Fruit fly (Drosophila melanogaster) whole organism, embryonic: ENCODE measurements around the gene DPCoAC.

Source experiments
- Atf3 ChIP-seq: fragments of 200-800 bp; sonication (Bioruptor generic); optimal IDR thresholded peaks from 3 replicates; lab custom pipeline; 2016; ENCODE audit warnings: missing biosample characterization, missing genetic modification characterization
- Awh ChIP-seq: fragments of 200-800 bp; sonication (Bioruptor generic); IDR thresholded peaks from 2 replicates; pipeline ENCODE4, ENCODE4 v1.3.6; 2022; ENCODE audit warnings: missing biosample characterization, missing genetic modification characterization
- CG10321 ChIP-seq: fragments of 200-800 bp; sonication (Bioruptor generic); IDR thresholded peaks from 2 replicates; pipeline ENCODE4 v1.3.6; 2022; ENCODE audit warnings: missing biosample characterization, missing genetic modification characterization
- CG10366 ChIP-seq: fragments of 200-800 bp; sonication (Bioruptor generic); IDR thresholded peaks from 2 replicates; pipeline ENCODE4 v1.3.6; 2022; ENCODE audit warnings: missing biosample characterization, missing genetic modification characterization
- CG10462 ChIP-seq: fragments of 200-800 bp; sonication (Bioruptor generic); optimal IDR thresholded peaks from 2 replicates; lab custom pipeline; 2016; ENCODE audit warnings: missing biosample characterization, missing genetic modification characterization
- CG11247 ChIP-seq: fragments of 200-800 bp; sonication (Bioruptor generic); IDR thresholded peaks from 2 replicates; pipeline ENCODE4 v1.3.6; 2022; ENCODE audit warnings: missing biosample characterization, missing genetic modification characterization
- CG12391 ChIP-seq: fragments of 200-800 bp; sonication (Bioruptor generic); optimal IDR thresholded peaks from 3 replicates; lab custom pipeline; 2018; ENCODE audit warnings: missing biosample characterization, mild to moderate bottlenecking, missing genetic modification characterization, moderate library complexity
- CG12769 ChIP-seq: fragments of 200-800 bp; sonication (Bioruptor generic); optimal IDR thresholded peaks from 2 replicates; lab custom pipeline; 2019; ENCODE audit warnings: missing biosample characterization, mild to moderate bottlenecking, missing genetic modification characterization, moderate library complexity
- CG13287 ChIP-seq: fragments of 200-800 bp; sonication (Bioruptor generic); IDR thresholded peaks from 2 replicates; pipeline ENCODE4 v1.3.6; 2022; ENCODE audit warnings: missing biosample characterization, missing genetic modification characterization; ENCODE audit not compliant: partially characterized antibody
- CG13894 ChIP-seq: fragments of 200-800 bp; sonication (Bioruptor generic); optimal IDR thresholded peaks from 3 replicates; lab custom pipeline; 2018; ENCODE audit warnings: missing biosample characterization, mild to moderate bottlenecking, missing genetic modification characterization, moderate library complexity
- CG14441 ChIP-seq: fragments of 200-800 bp; sonication (Bioruptor generic); IDR thresholded peaks from 2 replicates; pipeline ENCODE4 v1.3.6; 2022; ENCODE audit warnings: missing biosample characterization, missing genetic modification characterization
- CG15011 ChIP-seq: fragments of 200-800 bp; sonication (Bioruptor generic); optimal IDR thresholded peaks from 3 replicates; lab custom pipeline; 2018; ENCODE audit warnings: missing biosample characterization, mild to moderate bottlenecking, missing genetic modification characterization
- CG1529 ChIP-seq: fragments of 200-800 bp; sonication (Bioruptor generic); optimal IDR thresholded peaks from 3 replicates; lab custom pipeline; 2018; ENCODE audit warnings: missing biosample characterization, missing genetic modification characterization
- CG16815 ChIP-seq: fragments of 200-800 bp; sonication (Bioruptor generic); optimal IDR thresholded peaks from 3 replicates; lab custom pipeline; 2017; ENCODE audit warnings: missing biosample characterization, mild to moderate bottlenecking, missing genetic modification characterization
- CG17186 ChIP-seq: fragments of 200-800 bp; sonication (Bioruptor generic); optimal IDR thresholded peaks from 3 replicates; lab custom pipeline; 2017; ENCODE audit warnings: missing biosample characterization, missing genetic modification reagents, missing genetic modification characterization
- CG17385 ChIP-seq: fragments of 200-800 bp; sonication (Bioruptor generic); optimal IDR thresholded peaks from 3 replicates; lab custom pipeline; 2018; ENCODE audit warnings: missing biosample characterization, mild to moderate bottlenecking, missing genetic modification characterization
- CG1832 ChIP-seq: fragments of 200-800 bp; sonication (Bioruptor generic); optimal IDR thresholded peaks from 2 replicates; lab custom pipeline; 2017; ENCODE audit warnings: missing biosample characterization, mild to moderate bottlenecking, missing genetic modification characterization, inconsistent platforms
- CG30431 ChIP-seq: fragments of 200-800 bp; sonication (Bioruptor generic); optimal IDR thresholded peaks from 2 replicates; lab custom pipeline; 2017; ENCODE audit warnings: missing biosample characterization, missing genetic modification characterization
- CG3995 ChIP-seq: fragments of 200-800 bp; sonication (Bioruptor generic); optimal IDR thresholded peaks from 3 replicates; lab custom pipeline; 2016; ENCODE audit warnings: missing biosample characterization, missing genetic modification characterization
- CG4707 ChIP-seq: fragments of 200-800 bp; sonication (Bioruptor generic); optimal IDR thresholded peaks from 2 replicates; lab custom pipeline; 2018; ENCODE audit warnings: missing biosample characterization, mild to moderate bottlenecking, missing genetic modification characterization, moderate library complexity
- CG5953 ChIP-seq: fragments of 200-800 bp; sonication (Bioruptor generic); IDR thresholded peaks from 2 replicates; pipeline ENCODE4 v1.3.6; 2022; ENCODE audit warnings: missing biosample characterization, missing genetic modification characterization
- CG6175 ChIP-seq: fragments of 200-800 bp; sonication (Bioruptor generic); IDR thresholded peaks from 3 replicates; pipeline ENCODE4 v1.3.6; 2022; ENCODE audit warnings: missing biosample characterization, missing genetic modification characterization
- CG6813 ChIP-seq: fragments of 200-800 bp; sonication (Bioruptor generic); optimal IDR thresholded peaks from 2 replicates; lab custom pipeline; 2017; ENCODE audit warnings: missing biosample characterization, missing genetic modification characterization, mild to moderate bottlenecking, moderate library complexity, missing genetic modification reagents
- CG7963 ChIP-seq: fragments of 200-800 bp; sonication (Bioruptor generic); IDR thresholded peaks from 3 replicates; pipeline ENCODE4 v1.3.6; 2022; ENCODE audit warnings: missing biosample characterization, missing genetic modification characterization; ENCODE audit not compliant: partially characterized antibody
- H15 ChIP-seq: fragments of 200-800 bp; sonication (Bioruptor generic); IDR thresholded peaks from 3 replicates; pipeline ENCODE4 v1.3.6; 2022; ENCODE audit warnings: missing biosample characterization, missing genetic modification characterization
- HLH3B ChIP-seq: fragments of 200-800 bp; sonication (Bioruptor generic); IDR thresholded peaks from 2 replicates; pipeline ENCODE4 v1.3.6; 2022; ENCODE audit warnings: missing biosample characterization, missing genetic modification characterization
- Hand ChIP-seq: fragments of 200-800 bp; sonication (Bioruptor generic); optimal IDR thresholded peaks from 2 replicates; lab custom pipeline; 2017; ENCODE audit warnings: mild to moderate bottlenecking, missing biosample characterization, missing genetic modification reagents, missing genetic modification characterization
- Hr39 ChIP-seq: fragments of >200 bp; optimal IDR thresholded peaks from 2 replicates; lab custom pipeline; 2017
- Hsf ChIP-seq: fragments of 200-800 bp; sonication (Bioruptor generic); optimal IDR thresholded peaks from 3 replicates; lab custom pipeline; 2016; ENCODE audit warnings: missing biosample characterization, missing genetic modification characterization
- Mrtf ChIP-seq: fragments of 200-800 bp; sonication (Bioruptor generic); IDR thresholded peaks from 3 replicates; pipeline ENCODE4 v1.3.6; 2022; ENCODE audit warnings: missing biosample characterization, missing genetic modification characterization
- Nf-YB ChIP-seq: fragments of 200-800 bp; sonication (Bioruptor generic); optimal IDR thresholded peaks from 3 replicates; lab custom pipeline; 2019; ENCODE audit warnings: missing biosample characterization, mild to moderate bottlenecking, missing genetic modification characterization, moderate library complexity
- NfI ChIP-seq: fragments of 200-800 bp; sonication (Bioruptor generic); optimal IDR thresholded peaks from 3 replicates; lab custom pipeline; 2018; ENCODE audit warnings: missing biosample characterization, mild to moderate bottlenecking, missing genetic modification characterization, moderate library complexity
- Ptx1 ChIP-seq: fragments of 200-800 bp; sonication (Bioruptor generic); IDR thresholded peaks from 2 replicates; pipeline ENCODE4 v1.3.6; 2022; ENCODE audit warnings: missing biosample characterization, missing genetic modification characterization
- TFAM ChIP-seq: fragments of 200-800 bp; sonication (Bioruptor generic); optimal IDR thresholded peaks from 2 replicates; lab custom pipeline; 2017; ENCODE audit warnings: missing biosample characterization, missing genetic modification characterization, inconsistent platforms
- Vsx1 ChIP-seq: fragments of 200-800 bp; sonication (Bioruptor generic); optimal IDR thresholded peaks from 2 replicates; lab custom pipeline; 2017; ENCODE audit warnings: missing biosample characterization, mild to moderate bottlenecking, missing genetic modification characterization, missing genetic modification reagents
- cg ChIP-seq: fragments of 200-800 bp; sonication (Bioruptor generic); optimal IDR thresholded peaks from 3 replicates; lab custom pipeline; 2019; ENCODE audit warnings: missing biosample characterization, mild to moderate bottlenecking, missing genetic modification characterization, moderate library complexity
- emc ChIP-seq: fragments of 200-800 bp; sonication (Bioruptor generic); optimal IDR thresholded peaks from 2 replicates; lab custom pipeline; 2016; ENCODE audit warnings: missing biosample characterization, missing genetic modification characterization
- eve ChIP-seq, 2 experiments: fragments of >200 bp; optimal IDR thresholded peaks; 2 replicates each; lab custom pipeline; 2017; ENCODE audit warnings: missing biosample characterization in 2 of 2, missing genetic modification characterization in 2 of 2
- fd102C ChIP-seq: fragments of 200-800 bp; sonication (Bioruptor generic); optimal IDR thresholded peaks from 2 replicates; lab custom pipeline; 2018; ENCODE audit warnings: missing biosample characterization, mild to moderate bottlenecking, missing genetic modification characterization, moderate library complexity
- gro ChIP-seq: fragments of 200-800 bp; sonication (Bioruptor generic); optimal IDR thresholded peaks from 2 replicates; lab custom pipeline; 2016; ENCODE audit warnings: missing biosample characterization, missing genetic modification characterization
- ken ChIP-seq: fragments of 200-800 bp; sonication (Bioruptor generic); IDR thresholded peaks from 3 replicates; pipeline ENCODE4 v1.3.6; 2022; ENCODE audit warnings: missing biosample characterization, missing genetic modification characterization
- knrl ChIP-seq: fragments of 200-800 bp; sonication (Bioruptor generic); IDR thresholded peaks from 3 replicates; pipeline ENCODE4 v1.3.6; 2022; ENCODE audit warnings: missing biosample characterization, missing genetic modification characterization; ENCODE audit not compliant: partially characterized antibody
- lmd ChIP-seq: fragments of 200-800 bp; sonication (Bioruptor generic); IDR thresholded peaks from 2 replicates; pipeline ENCODE4 v1.3.6; 2022; ENCODE audit warnings: missing biosample characterization, missing genetic modification characterization
- org-1 ChIP-seq: fragments of 200-800 bp; sonication (Bioruptor generic); optimal IDR thresholded peaks from 2 replicates; lab custom pipeline; 2017; ENCODE audit warnings: missing biosample characterization, missing genetic modification characterization
- ro ChIP-seq: fragments of 200-800 bp; sonication (Bioruptor generic); IDR thresholded peaks from 2 replicates; pipeline ENCODE4 v1.3.6; 2022; ENCODE audit warnings: missing biosample characterization, missing genetic modification characterization
- tll ChIP-seq, 2 experiments: fragments of 200-800 bp in 1 of 2; fragments of >200 bp in 1 of 2; sonication (Bioruptor generic) in 1 of 2; optimal IDR thresholded peaks; 2 replicates each; lab custom pipeline; 2017 to 2019; ENCODE audit warnings: missing biosample characterization in 2 of 2, missing genetic modification characterization in 2 of 2, mild to moderate bottlenecking in 1 of 2, moderate library complexity in 1 of 2
- vnd ChIP-seq: fragments of 200-800 bp; sonication (Bioruptor generic); IDR thresholded peaks from 3 replicates; pipeline ENCODE4 v1.3.6; 2022; ENCODE audit warnings: missing biosample characterization, missing genetic modification characterization; ENCODE audit not compliant: partially characterized antibody
- zfh1 ChIP-seq: fragments of 200-800 bp; sonication (Bioruptor generic); IDR thresholded peaks from 3 replicates; pipeline ENCODE4 v1.3.6; 2022; ENCODE audit warnings: missing biosample characterization, missing genetic modification characterization
- zfh2 ChIP-seq: fragments of 200-800 bp; sonication (Bioruptor generic); optimal IDR thresholded peaks from 2 replicates; lab custom pipeline; 2016; ENCODE audit warnings: missing biosample characterization, missing genetic modification characterization

Gene DPCoAC

DNA sequence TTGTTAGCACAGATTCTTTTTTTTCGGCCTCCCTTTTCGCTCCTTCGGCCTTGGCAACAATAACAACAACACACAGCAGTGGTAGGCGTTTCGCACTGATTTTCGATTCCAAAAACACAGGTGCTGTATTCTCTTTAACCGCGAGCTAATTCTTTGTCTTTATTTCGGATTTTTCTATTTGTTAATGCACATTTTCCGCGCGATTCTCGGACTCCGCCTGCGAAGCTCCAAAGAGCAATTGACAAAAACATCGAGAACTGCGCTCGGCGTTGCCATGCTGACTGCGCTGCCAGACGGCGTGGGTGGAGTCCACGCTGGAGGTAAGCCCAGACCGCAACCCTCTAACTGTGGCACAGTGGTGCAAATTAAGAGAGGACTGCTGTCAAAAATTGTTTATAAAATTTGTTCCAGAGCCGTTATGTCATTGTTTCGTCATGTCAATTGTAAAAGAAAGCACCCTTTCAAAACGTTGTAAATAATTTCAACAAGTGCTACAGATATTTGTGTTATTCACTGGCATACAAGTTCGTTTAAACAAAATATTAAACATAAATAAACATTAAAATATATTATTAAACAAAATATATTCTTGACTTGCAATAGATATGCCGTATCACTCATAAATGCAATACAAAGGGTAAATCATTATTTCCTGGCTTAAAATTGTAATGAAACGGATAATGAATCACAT, at the start of gene DPCoAC, which contains the start of gene CG5180 (continued):
- TF ChIP-seq tll (GFP tag; optimal IDR thresholded peaks at IDR 0.05; lab: Kevin White, UChicago) (peak in 1 of 2 experiments; percentile 12), CG17385 (GFP tag; lab: Kevin White, UChicago) (peak; percentile 33), eve (GFP tag; optimal IDR thresholded peaks at IDR 0.05; lab: Kevin White, UChicago) (no peak), Mrtf (GFP tag; lab: Robert Waterston, UW) (peak; percentile 71; the same call in 2 of the 3 replicates), TFAM (GFP tag; lab: Kevin White, UChicago) (no peak), NfI (GFP tag; lab: Kevin White, UChicago) (peak; percentile 72), knrl (GFP tag; lab: Robert Waterston, UW) (peak; percentile 48), ro (GFP tag; lab: Robert Waterston, UW) (peak; percentile 43), CG13287 (peak; percentile 52), CG4707 (GFP tag; lab: Kevin White, UChicago) (peak; percentile 60), cg (GFP tag; lab: Kevin White, UChicago) (peak; percentile 56), emc (GFP tag; lab: Kevin White, UChicago) (peak; percentile 31), Vsx1 (GFP tag; lab: Kevin White, UChicago) (no peak), CG16815 (peak; percentile 41), Ptx1 (GFP tag; lab: Robert Waterston, UW) (peak; percentile 73), Hsf (GFP tag; lab: Kevin White, UChicago) (peak; percentile 60), Hand (GFP tag; lab: Kevin White, UChicago) (peak; percentile 15), CG12769 (peak; percentile 75), H15 (GFP tag; lab: Robert Waterston, UW) (peak; percentile 61), fd102C (GFP tag; lab: Kevin White, UChicago) (no peak), CG3995 (GFP tag; lab: Kevin White, UChicago) (peak; percentile 0), CG11247 (peak; percentile 83), Awh (peak; percentile 69), ken (GFP tag; lab: Robert Waterston, UW) (peak; percentile 75), CG10366 (peak; percentile 68), CG6175 (GFP tag; lab: Robert Waterston, UW) (peak; percentile 72; the same call in 2 of the 3 replicates), CG17186 (GFP tag; lab: Kevin White, UChicago) (peak; percentile 71), CG1832 (GFP tag; lab: Kevin White, UChicago) (no peak), lmd (GFP tag; lab: Robert Waterston, UW) (peak; percentile 78), Hr39 (lab: Kevin White, UChicago) (no peak), zfh1 (GFP tag; lab: Robert Waterston, UW) (peak; percentile 78; the same call in 2 of the 3 replicates), CG1529 (GFP tag; lab: Kevin White, UChicago) (no peak), CG12391 (tag; lab: Kevin White, UChicago) (peak; percentile 60), Atf3 (GFP tag; lab: Kevin White, UChicago) (peak; percentile 14), CG14441 (GFP tag; lab: Robert Waterston, UW) (peak; percentile 80), zfh2 (peak; percentile 78), CG30431 (GFP tag; lab: Kevin White, UChicago) (peak; percentile 53), CG6813 (GFP tag; lab: Kevin White, UChicago) (no peak), vnd (peak; percentile 44; the same call in 2 of the 3 replicates), org-1 (no peak), CG7963 (GFP tag; lab: Robert Waterston, UW) (peak; percentile 71; the same call in 2 of the 3 replicates), CG13894 (tag; lab: Kevin White, UChicago) (peak; percentile 76), CG10321 (GFP tag; lab: Robert Waterston, UW) (peak; percentile 49; the same call in 1 of the 2 replicates), CG5953 (no peak), gro (GFP tag; lab: Kevin White, UChicago) (peak; percentile 77), CG15011 (GFP tag; lab: Kevin White, UChicago) (no peak), CG10462 (GFP tag; lab: Kevin White, UChicago) (no peak), Nf-YB (GFP tag; lab: Kevin White, UChicago) (peak; percentile 11), HLH3B (GFP tag; lab: Robert Waterston, UW) (peak; percentile 50; the same call in 1 of the 2 replicates)
